Worm (Caenorhabditis elegans): ENCODE data around the gene ZK512.1.

Gene ZK512.1

ce11 chrIII:9081763-9082162 is 33.0 kb upstream of the ZK512.1 start, which contains the start of gene far-2:
Gene far-2 (plus strand): TSS chrIII:9081828.
- 0 out of 2 replicates have a peak, but pooled peaks have one; percentile 46 for TF ChIP-seq nfyb-1 (GFP tag; IDR thresholded peaks at IDR 0.05)
- TF ChIP-seq zfh-2 (GFP tag; conservative IDR thresholded peaks at IDR 0.05): peak; percentile 75
- no peak for TF ChIP-seq F57C9.4 (tag; optimal IDR thresholded peaks at IDR 0.05)
- no peak for TF ChIP-seq F22D6.2 (tag; optimal IDR thresholded peaks at IDR 0.05)
- 0 out of 2 replicates have a peak, but pooled peaks have one; percentile 6 for TF ChIP-seq egrh-3 (GFP tag; IDR thresholded peaks at IDR 0.05)
- no peak for TF ChIP-seq nhr-90 (tag; optimal IDR thresholded peaks at IDR 0.05)
- no peak for TF ChIP-seq him-1 (tag; optimal IDR thresholded peaks at IDR 0.05)
- no peak for TF ChIP-seq rpc-1 (optimal IDR thresholded peaks at IDR 0.05)
- TF ChIP-seq rpc-1 (tag; optimal IDR thresholded peaks at IDR 0.05): no peak
- no peak for TF ChIP-seq cebp-2 (GFP tag; IDR thresholded peaks at IDR 0.05)

- TF ChIP-seq lin-35 (GFP tag; optimal IDR thresholded peaks at IDR 0.05) (peak in 1 of 3 experiments; percentile 11), ztf-26 (tag; optimal IDR thresholded peaks at IDR 0.05) (no peak), somi-1 (GFP tag; optimal IDR thresholded peaks at IDR 0.05) (peak; percentile 42)
These were observed 31.6 kb upstream of the ZK512.1 start for ce11 chrIII:9083118-9083517.

- TF ChIP-seq F55B11.4 (tag; optimal IDR thresholded peaks at IDR 0.05; ENCODE audit: borderline replicate concordance, insufficient read depth) (no peak), C06A6.2 (GFP tag; conservative IDR thresholded peaks at IDR 0.05) (no peak), F49E8.2 (tag; optimal IDR thresholded peaks at IDR 0.05; ENCODE audit: insufficient read depth) (no peak), fkh-3 (tag; optimal IDR thresholded peaks at IDR 0.05) (no peak), lin-35 (GFP tag; optimal IDR thresholded peaks at IDR 0.05) (no peak), mcd-1 (GFP tag; IDR thresholded peaks at IDR 0.05) (0 out of 2 replicates have a peak, but pooled peaks have one; percentile 11), B0336.3 (GFP tag; IDR thresholded peaks at IDR 0.05) (0 out of 2 replicates have a peak, but pooled peaks have one; percentile 14), B0019.2 (GFP tag; conservative IDR thresholded peaks at IDR 0.05) (no peak), tlf-1 (GFP tag; optimal IDR thresholded peaks at IDR 0.05) (no peak), pha-4 (tag; optimal IDR thresholded peaks at IDR 0.05) (no peak), F10E7.11 (tag; optimal IDR thresholded peaks at IDR 0.05) (no peak), lir-1 (GFP tag; conservative IDR thresholded peaks at IDR 0.05) (no peak), hlh-12 (tag; optimal IDR thresholded peaks at IDR 0.05) (no peak), ceh-91 (GFP tag; IDR thresholded peaks at IDR 0.05) (no peak), cebp-1 (GFP tag; IDR thresholded peaks at IDR 0.05) (no peak), cebp-1 (tag; optimal IDR thresholded peaks at IDR 0.05) (peak; percentile 13), dpff-1 (tag; optimal IDR thresholded peaks at IDR 0.05) (no peak), ceh-100 (GFP tag; IDR thresholded peaks at IDR 0.05) (no peak)
These were observed 30.4 kb upstream of the ZK512.1 start for ce11 chrIII:9084329-9084728.

DNA sequence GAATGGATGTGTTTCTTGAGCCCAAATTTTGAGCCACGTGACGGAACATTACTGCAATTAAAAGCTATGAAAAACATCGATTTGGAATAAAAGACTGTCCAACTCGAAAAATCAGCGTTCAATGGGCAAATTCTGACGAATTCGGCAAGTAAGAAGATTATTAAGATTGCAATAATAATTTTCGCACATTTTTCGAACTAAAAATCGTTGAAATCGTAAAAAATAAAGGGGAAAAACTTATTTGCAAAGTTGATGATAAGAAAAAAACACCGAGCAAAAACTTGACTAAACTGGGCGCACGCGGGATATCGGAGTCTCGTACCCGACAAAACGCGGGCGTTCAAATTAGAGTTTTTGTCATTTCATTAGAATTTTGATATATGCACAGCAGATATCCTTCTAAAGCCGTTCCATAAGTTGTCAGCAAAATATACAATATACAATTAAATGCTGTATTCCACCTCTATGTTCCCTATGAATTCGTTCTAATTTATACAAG is 25.4 kb upstream of the ZK512.1 start, which contains the start of the genes mccc-2 and mrpl-44:
Gene mccc-2 (minus strand): TSS at position 51 of the 499 bp plus-strand sequence.
Gene mrpl-44 (minus strand): TSS at position 51 of the 499 bp plus-strand sequence.
- no peak for TF ChIP-seq F57A8.1 (GFP tag; optimal IDR thresholded peaks at IDR 0.05)
- peak; percentile 56 for TF ChIP-seq lin-54 (GFP tag; optimal IDR thresholded peaks at IDR 0.05)
- 0 out of 2 replicates have a peak, but pooled peaks have one; percentile 25 for TF ChIP-seq mcd-1 (GFP tag; IDR thresholded peaks at IDR 0.05)
- TF ChIP-seq mxl-1 (tag; optimal IDR thresholded peaks at IDR 0.05): no peak
- TF ChIP-seq lin-26 (GFP tag; IDR thresholded peaks at IDR 0.05): no peak
- TF ChIP-seq zfh-2 (GFP tag; conservative IDR thresholded peaks at IDR 0.05): no peak
- TF ChIP-seq ceh-100 (GFP tag; IDR thresholded peaks at IDR 0.05): no peak
- TF ChIP-seq let-607 (tag; optimal IDR thresholded peaks at IDR 0.05): no peak
- peak; percentile 52 for TF ChIP-seq efl-1 (GFP tag; optimal IDR thresholded peaks at IDR 0.05)
- TF ChIP-seq F55B11.4 (tag; optimal IDR thresholded peaks at IDR 0.05; ENCODE audit: borderline replicate concordance, insufficient read depth): no peak
- TF ChIP-seq nhr-80 (tag; optimal IDR thresholded peaks at IDR 0.05): no peak
- peak; percentile 96 for TF ChIP-seq attf-3 (GFP tag; conservative IDR thresholded peaks at IDR 0.05)
- TF ChIP-seq pbrm-1 (GFP tag; IDR thresholded peaks at IDR 0.05): no peak
